Fruit fly (Drosophila melanogaster): ENCODE measurements around the gene CG31954.

CG31954 gene

dm6 chr2L:3534227-3534842, 24.4 kb upstream of the CG31954 start (continued):
- TF ChIP-seq gsb-n (tag; optimal IDR thresholded peaks at IDR 0.05) (peak; percentile 30), CG16779 (GFP tag; IDR thresholded peaks at IDR 0.05) (no peak), ssp (GFP tag; IDR thresholded peaks at IDR 0.05) (0 out of 2 replicates have a peak, but pooled peaks have one; percentile 6), sd (tag; optimal IDR thresholded peaks at IDR 0.05) (peak; percentile 59), CG10543 (GFP tag; optimal IDR thresholded peaks at IDR 0.05) (no peak), ken (GFP tag; IDR thresholded peaks at IDR 0.05) (peak; percentile 60; the same call in 1 of the 3 replicates), vfl (GFP tag; optimal IDR thresholded peaks at IDR 0.05) (no peak), danr (GFP tag; IDR thresholded peaks at IDR 0.05) (no peak), sob (GFP tag; IDR thresholded peaks at IDR 0.05) (peak; percentile 77), Hmx (GFP tag; optimal IDR thresholded peaks at IDR 0.05) (no peak), CG6175 (GFP tag; IDR thresholded peaks at IDR 0.05) (no peak), Meics (GFP tag; optimal IDR thresholded peaks at IDR 0.05) (no peak), vvl (GFP tag; IDR thresholded peaks at IDR 0.05) (peak; percentile 79), psq (GFP tag; optimal IDR thresholded peaks at IDR 0.05) (no peak), ac (GFP tag; optimal IDR thresholded peaks at IDR 0.05) (no peak), CG17912 (GFP tag; optimal IDR thresholded peaks at IDR 0.05) (no peak), CG9876 (GFP tag; optimal IDR thresholded peaks at IDR 0.05) (no peak), CG17802 (tag; optimal IDR thresholded peaks at IDR 0.05) (no peak), corto (GFP tag; optimal IDR thresholded peaks at IDR 0.05) (peak; percentile 28), CG2678 (tag; optimal IDR thresholded peaks at IDR 0.05) (peak; percentile 59), CG14860 (GFP tag; IDR thresholded peaks at IDR 0.05; ENCODE audit: partially characterized antibody) (no peak), CG13287 (GFP tag; IDR thresholded peaks at IDR 0.05; ENCODE audit: partially characterized antibody) (no peak), Hey (tag; optimal IDR thresholded peaks at IDR 0.05) (no peak), CG5245 (GFP tag; optimal IDR thresholded peaks at IDR 0.05) (peak; percentile 29), CG7963 (GFP tag; IDR thresholded peaks at IDR 0.05; ENCODE audit: partially characterized antibody) (no peak), CG6272 (GFP tag; IDR thresholded peaks at IDR 0.05) (no peak), gfzf (GFP tag; optimal IDR thresholded peaks at IDR 0.05) (no peak), CG12155 (GFP tag; optimal IDR thresholded peaks at IDR 0.05) (peak; percentile 40), dmrt11E (tag; optimal IDR thresholded peaks at IDR 0.05) (peak; percentile 23), CG3847 (GFP tag; IDR thresholded peaks at IDR 0.05) (peak; percentile 35; the same call in 1 of the 2 replicates), CG4328 (GFP tag; optimal IDR thresholded peaks at IDR 0.05) (no peak), CG13894 (tag; optimal IDR thresholded peaks at IDR 0.05) (no peak), tna (GFP tag; IDR thresholded peaks at IDR 0.05; ENCODE audit: partially characterized antibody) (no peak), BEAF-32 (GFP tag; optimal IDR thresholded peaks at IDR 0.05) (no peak), CG32772 (GFP tag; IDR thresholded peaks at IDR 0.05) (peak; percentile 47; the same call in 1 of the 2 replicates), CG17186 (GFP tag; optimal IDR thresholded peaks at IDR 0.05) (no peak), repo (GFP tag; optimal IDR thresholded peaks at IDR 0.05) (peak; percentile 31), CG2202 (tag; optimal IDR thresholded peaks at IDR 0.05) (no peak), tio (GFP tag; optimal IDR thresholded peaks at IDR 0.05) (peak; percentile 36), CG15011 (GFP tag; optimal IDR thresholded peaks at IDR 0.05) (no peak), nerfin-1 (tag; optimal IDR thresholded peaks at IDR 0.05) (peak; percentile 15), yki (optimal IDR thresholded peaks at IDR 0.05) (peak; percentile 22), zen (tag; optimal IDR thresholded peaks at IDR 0.05) (peak; percentile 10), CG2875 (GFP tag; optimal IDR thresholded peaks at IDR 0.05) (no peak), al (GFP tag; IDR thresholded peaks at IDR 0.05) (no peak), ash1 (GFP tag; optimal IDR thresholded peaks at IDR 0.05) (no peak), CG10209 (GFP tag; optimal IDR thresholded peaks at IDR 0.05) (peak; percentile 13), emc (GFP tag; optimal IDR thresholded peaks at IDR 0.05) (no peak), trh (GFP tag; optimal IDR thresholded peaks at IDR 0.05) (no peak), Tbp (GFP tag; optimal IDR thresholded peaks at IDR 0.05) (no peak), CG8478 (optimal IDR thresholded peaks at IDR 0.05) (peak; percentile 55)
